Worm (Caenorhabditis elegans): Measurements from ENCODE around the gene R12B2.6.

DNA sequence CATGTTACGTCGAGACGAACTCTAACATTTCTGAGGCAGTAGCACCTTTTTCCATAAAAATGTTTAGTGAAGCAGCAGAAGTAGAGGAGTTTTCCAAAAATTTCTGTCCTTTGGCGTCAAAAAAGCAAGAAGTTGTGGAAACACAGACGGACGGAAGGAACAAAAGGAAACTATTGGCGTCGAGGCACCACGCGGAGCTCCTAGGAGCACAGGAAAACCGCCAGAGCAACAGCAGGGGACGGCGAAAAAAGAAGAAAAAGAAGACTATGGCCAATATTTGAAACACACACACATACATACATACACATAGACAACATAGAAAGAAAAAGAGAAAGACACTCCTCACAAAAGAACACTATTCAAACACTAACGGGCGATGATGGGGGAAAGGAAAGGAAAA, 9.0 kb upstream of the R12B2.6 start:
- TF ChIP-seq unc-39 (tag; optimal IDR thresholded peaks at IDR 0.05) = no peak
- no peak for TF ChIP-seq unc-62 (GFP tag; optimal IDR thresholded peaks at IDR 0.05)
- TF ChIP-seq nhr-2 (tag; optimal IDR thresholded peaks at IDR 0.05) = no peak

Measured in whole organism, mixed stage, embryonic.